Fruit fly (Drosophila melanogaster): ENCODE measurements around the gene gcm2.

The gcm2 gene

DNA sequence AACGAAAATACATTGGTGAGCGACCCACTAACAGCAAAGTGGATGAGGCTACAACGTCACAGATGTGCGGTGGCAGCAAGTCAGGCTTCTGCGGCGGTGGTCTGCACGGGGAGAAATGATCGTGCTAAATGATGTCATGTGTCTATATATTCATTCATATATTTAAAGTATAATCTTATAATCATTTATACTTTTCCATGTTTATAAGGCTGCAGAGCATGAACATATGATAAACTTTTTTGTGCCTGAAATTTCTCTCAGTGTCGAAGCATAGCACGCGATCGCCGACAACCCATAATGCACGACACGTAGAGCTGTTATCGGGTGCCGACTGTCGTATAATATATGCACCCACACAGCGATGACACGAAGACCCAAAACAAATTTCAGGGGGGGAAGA lies 10.0 kb upstream of the gcm2 start (continued):
- TF ChIP-seq CG13775 (GFP tag; optimal IDR thresholded peaks at IDR 0.05) (peak; percentile 59), CG3407 (GFP tag; optimal IDR thresholded peaks at IDR 0.05) (peak; percentile 57), ems (GFP tag; optimal IDR thresholded peaks at IDR 0.05) (peak; percentile 2), Abd-B (GFP tag; optimal IDR thresholded peaks at IDR 0.05) (peak; percentile 61), ara (GFP tag; IDR thresholded peaks at IDR 0.05) (peak; percentile 95), bab2 (GFP tag; optimal IDR thresholded peaks at IDR 0.05) (peak; percentile 17), CG2199 (GFP tag; IDR thresholded peaks at IDR 0.05) (peak; percentile 79; the same call in 1 of the 3 replicates), tup (GFP tag; optimal IDR thresholded peaks at IDR 0.05) (no peak), trem (tag; optimal IDR thresholded peaks at IDR 0.05) (peak; percentile 69), NK7.1 (GFP tag; optimal IDR thresholded peaks at IDR 0.05) (no peak), B-H2 (GFP tag; optimal IDR thresholded peaks at IDR 0.05) (no peak), gcm2 (GFP tag; optimal IDR thresholded peaks at IDR 0.05) (peak; percentile 17), Sry-δ (GFP tag; optimal IDR thresholded peaks at IDR 0.05) (no peak), pho (GFP tag; optimal IDR thresholded peaks at IDR 0.05) (no peak), Gug (GFP tag; IDR thresholded peaks at IDR 0.05) (peak; percentile 63; the same call in 3 of the 4 replicates), unc-4 (GFP tag; IDR thresholded peaks at IDR 0.05; ENCODE audit: partially characterized antibody) (no peak), onecut (GFP tag; IDR thresholded peaks at IDR 0.05) (peak; percentile 74), corto (GFP tag; optimal IDR thresholded peaks at IDR 0.05) (no peak), Elba2 (GFP tag; optimal IDR thresholded peaks at IDR 0.05) (no peak), Chrac-16 (GFP tag; optimal IDR thresholded peaks at IDR 0.05) (peak; percentile 61), HLH3B (GFP tag; IDR thresholded peaks at IDR 0.05) (peak; percentile 75), CG9817 (tag; optimal IDR thresholded peaks at IDR 0.05) (peak; percentile 4), bbx (GFP tag; IDR thresholded peaks at IDR 0.05; ENCODE audit: partially characterized antibody) (no peak), odd (GFP tag; optimal IDR thresholded peaks at IDR 0.05) (peak; percentile 32), CG11093 (GFP tag; IDR thresholded peaks at IDR 0.05) (peak; percentile 71), mirr (GFP tag; optimal IDR thresholded peaks at IDR 0.05) (no peak), CG6272 (GFP tag; IDR thresholded peaks at IDR 0.05) (peak; percentile 52; the same call in 1 of the 2 replicates), wdn (GFP tag; IDR thresholded peaks at IDR 0.05) (no peak), Kr (GFP tag; optimal IDR thresholded peaks at IDR 0.05) (no peak), MTF-1 (GFP tag; optimal IDR thresholded peaks at IDR 0.05; ENCODE audit: borderline replicate concordance) (no peak), CG6254 (GFP tag; optimal IDR thresholded peaks at IDR 0.05) (peak; percentile 70), CG4730 (GFP tag; IDR thresholded peaks at IDR 0.05) (peak; percentile 51; the same call in 1 of the 2 replicates), BtbVII (GFP tag; optimal IDR thresholded peaks at IDR 0.05) (no peak), NfI (GFP tag; optimal IDR thresholded peaks at IDR 0.05) (no peak), ind (GFP tag; optimal IDR thresholded peaks at IDR 0.05) (peak; percentile 10), CG10274 (GFP tag; optimal IDR thresholded peaks at IDR 0.05) (no peak), hb (GFP tag; IDR thresholded peaks at IDR 0.05; ENCODE audit: partially characterized antibody) (no peak), CG6765 (GFP tag; optimal IDR thresholded peaks at IDR 0.05) (no peak), tio (GFP tag; optimal IDR thresholded peaks at IDR 0.05) (peak; percentile 0), jing (GFP tag; optimal IDR thresholded peaks at IDR 0.05) (peak; percentile 40), CG31365 (tag; optimal IDR thresholded peaks at IDR 0.05) (no peak), CG6813 (GFP tag; optimal IDR thresholded peaks at IDR 0.05) (peak; percentile 37), jumu (GFP tag; optimal IDR thresholded peaks at IDR 0.05) (no peak), Usf (GFP tag; optimal IDR thresholded peaks at IDR 0.05) (peak; percentile 44), CG10267 (tag; optimal IDR thresholded peaks at IDR 0.05) (peak; percentile 77), HLH4C (GFP tag; IDR thresholded peaks at IDR 0.05; ENCODE audit: partially characterized antibody) (no peak), ken (GFP tag; IDR thresholded peaks at IDR 0.05) (peak; percentile 69), CG8924 (tag; optimal IDR thresholded peaks at IDR 0.05) (peak; percentile 73), Atf6 (GFP tag; IDR thresholded peaks at IDR 0.05) (peak; percentile 28; the same call in 1 of the 2 replicates)

Data from whole organism, embryonic.